Fruit fly (Drosophila melanogaster) whole organism, embryonic: ENCODE data around the gene CG4364.
A peak's percentile ranks its signal among the peaks of the same experiment; 100 is the strongest.

ENCODE experiments used
- C15 ChIP-seq: fragments of 200-800 bp; sonication (Bioruptor generic); IDR thresholded peaks from 3 replicates; pipeline ENCODE4 v1.3.6; 2022; ENCODE audit warnings: missing biosample characterization, missing genetic modification characterization
- CG10209 ChIP-seq: fragments of 200-800 bp; sonication (Bioruptor generic); optimal IDR thresholded peaks from 3 replicates; lab custom pipeline; 2017; ENCODE audit warnings: missing biosample characterization, mild to moderate bottlenecking, missing genetic modification characterization, missing genetic modification reagents
- CG10543 ChIP-seq: fragments of 200-800 bp; sonication (Bioruptor generic); optimal IDR thresholded peaks from 3 replicates; lab custom pipeline; 2017; ENCODE audit warnings: missing biosample characterization, mild to moderate bottlenecking, missing genetic modification characterization, moderate library complexity
- CG11456 ChIP-seq: fragments of 200-800 bp; sonication (Bioruptor generic); IDR thresholded peaks from 3 replicates; pipeline ENCODE4 v1.3.6; 2022; ENCODE audit warnings: missing biosample characterization, missing genetic modification characterization
- CG11695 ChIP-seq: fragments of 200-800 bp; sonication (Bioruptor generic); IDR thresholded peaks from 3 replicates; pipeline ENCODE4 v1.3.6; 2022; ENCODE audit warnings: missing biosample characterization, missing genetic modification characterization
- CG12299 ChIP-seq: fragments of 200-800 bp; sonication (Bioruptor generic); optimal IDR thresholded peaks from 2 replicates; lab custom pipeline; 2018; ENCODE audit warnings: missing biosample characterization, mild to moderate bottlenecking, missing genetic modification characterization
- CG13123 ChIP-seq: fragments of 200-800 bp; sonication (Bioruptor generic); optimal IDR thresholded peaks from 2 replicates; lab custom pipeline; 2016; ENCODE audit warnings: missing biosample characterization, missing genetic modification characterization
- CG14667 ChIP-seq: fragments of 200-800 bp; sonication (Bioruptor generic); IDR thresholded peaks from 2 replicates; pipeline ENCODE4 v1.3.6; 2022; ENCODE audit warnings: missing biosample characterization, missing genetic modification characterization
- CG1603 ChIP-seq: fragments of 200-800 bp; sonication (Bioruptor generic); optimal IDR thresholded peaks from 2 replicates; lab custom pipeline; 2019; ENCODE audit warnings: missing biosample characterization, mild to moderate bottlenecking, missing genetic modification characterization, moderate library complexity
- CG16863 ChIP-seq: fragments of 200-800 bp; sonication (Bioruptor generic); optimal IDR thresholded peaks from 3 replicates; lab custom pipeline; 2016; ENCODE audit warnings: missing biosample characterization, missing genetic modification characterization
- CG17829 ChIP-seq: fragments of 200-800 bp; optimal IDR thresholded peaks from 2 replicates; lab custom pipeline; 2019; ENCODE audit warnings: missing biosample characterization, mild to moderate bottlenecking, missing genetic modification characterization, moderate library complexity
- CG32532 ChIP-seq: fragments of 200-800 bp; sonication (Bioruptor generic); IDR thresholded peaks from 2 replicates; pipeline ENCODE4 v1.3.6; 2022; ENCODE audit warnings: missing biosample characterization, missing genetic modification characterization
- CG34422 ChIP-seq: fragments of 200-800 bp; sonication (Bioruptor generic); IDR thresholded peaks from 3 replicates; pipeline ENCODE4 v1.3.6; 2022; ENCODE audit warnings: missing biosample characterization, missing genetic modification characterization
- CG6272 ChIP-seq: fragments of 200-800 bp; sonication (Bioruptor generic); IDR thresholded peaks from 2 replicates; pipeline ENCODE4 v1.3.6; 2022; ENCODE audit warnings: missing biosample characterization, missing genetic modification characterization
- CG8765 ChIP-seq: fragments of 200-800 bp; sonication (Bioruptor generic); IDR thresholded peaks from 2 replicates; pipeline ENCODE4 v1.3.6; 2022; ENCODE audit warnings: missing biosample characterization, missing genetic modification characterization
- CG9797 ChIP-seq: fragments of 200-800 bp; sonication (Bioruptor generic); optimal IDR thresholded peaks from 3 replicates; lab custom pipeline; 2018; ENCODE audit warnings: missing biosample characterization, mild to moderate bottlenecking, missing genetic modification characterization
- D ChIP-seq, 2 experiments: fragments of 200-800 bp in 1 of 2; fragments of >200 bp in 1 of 2; sonication (Bioruptor generic) in 1 of 2; optimal IDR thresholded peaks; 2 replicates in 1 of 2; 3 replicates in 1 of 2; lab custom pipeline; 2017; ENCODE audit warnings: mild to moderate bottlenecking in 1 of 2, missing biosample characterization in 1 of 2, missing genetic modification characterization in 1 of 2, missing genetic modification reagents in 1 of 2
- D19A ChIP-seq: fragments of 200-800 bp; optimal IDR thresholded peaks from 3 replicates; lab custom pipeline; 2019; ENCODE audit warnings: missing biosample characterization, mild to moderate bottlenecking, missing genetic modification characterization, moderate library complexity
- Dek ChIP-seq: fragments of 200-800 bp; sonication (Bioruptor generic); optimal IDR thresholded peaks from 3 replicates; lab custom pipeline; 2019; ENCODE audit warnings: missing biosample characterization, mild to moderate bottlenecking, missing genetic modification characterization, moderate library complexity
- Dfd ChIP-seq, 2 experiments: fragments of >200 bp; optimal IDR thresholded peaks; 2 replicates each; lab custom pipeline; 2017; ENCODE audit warnings: missing biosample characterization in 2 of 2, missing genetic modification characterization in 2 of 2
- Fer2 ChIP-seq: fragments of 200-800 bp; sonication (Bioruptor generic); optimal IDR thresholded peaks from 2 replicates; lab custom pipeline; 2018; ENCODE audit warnings: missing biosample characterization, mild to moderate bottlenecking, missing genetic modification characterization, moderate library complexity
- HLH3B ChIP-seq: fragments of 200-800 bp; sonication (Bioruptor generic); IDR thresholded peaks from 2 replicates; pipeline ENCODE4 v1.3.6; 2022; ENCODE audit warnings: missing biosample characterization, missing genetic modification characterization
- HLH4C ChIP-seq: fragments of 200-800 bp; sonication (Bioruptor generic); IDR thresholded peaks from 3 replicates; pipeline ENCODE4 v1.3.6; 2022; ENCODE audit warnings: missing biosample characterization, missing genetic modification characterization; ENCODE audit not compliant: partially characterized antibody
- Hr39 ChIP-seq: fragments of >200 bp; optimal IDR thresholded peaks from 2 replicates; lab custom pipeline; 2017
- Kr ChIP-seq: fragments of 200-800 bp; sonication (Bioruptor generic); optimal IDR thresholded peaks from 2 replicates; lab custom pipeline; 2017; ENCODE audit warnings: missing biosample characterization, mild to moderate bottlenecking, missing genetic modification characterization
- Max ChIP-seq: fragments of 200-800 bp; sonication (Bioruptor generic); optimal IDR thresholded peaks from 2 replicates; lab custom pipeline; 2016; ENCODE audit warnings: missing biosample characterization, mild to moderate bottlenecking, missing genetic modification characterization
- Sox100B ChIP-seq: fragments of 200-800 bp; sonication (Bioruptor generic); optimal IDR thresholded peaks from 3 replicates; lab custom pipeline; 2018; ENCODE audit warnings: missing biosample characterization, mild to moderate bottlenecking, missing genetic modification characterization
- Taf1 ChIP-seq: fragments of 200-800 bp; sonication (Bioruptor generic); IDR thresholded peaks from 2 replicates; pipeline ENCODE4 v1.3.6; 2022; ENCODE audit warnings: missing biosample characterization, missing genetic modification characterization
- bowl ChIP-seq: fragments of 200-800 bp; sonication (Bioruptor generic); IDR thresholded peaks from 2 replicates; pipeline ENCODE4 v1.3.6; 2022; ENCODE audit warnings: missing biosample characterization, missing genetic modification characterization
- br ChIP-seq: fragments of >200 bp; optimal IDR thresholded peaks from 2 replicates; lab custom pipeline; 2017
- emc ChIP-seq: fragments of 200-800 bp; sonication (Bioruptor generic); optimal IDR thresholded peaks from 2 replicates; lab custom pipeline; 2016; ENCODE audit warnings: missing biosample characterization, missing genetic modification characterization
- exex ChIP-seq: fragments of 200-800 bp; sonication (Bioruptor generic); optimal IDR thresholded peaks from 4 replicates; lab custom pipeline; 2018; ENCODE audit warnings: missing biosample characterization, mild to moderate bottlenecking, missing genetic modification characterization, moderate library complexity
- ham ChIP-seq: fragments of 200-800 bp; sonication (Bioruptor generic); IDR thresholded peaks from 2 replicates; pipeline ENCODE4 v1.3.6; 2022; ENCODE audit warnings: missing biosample characterization, missing genetic modification characterization
- hkb ChIP-seq, 2 experiments: fragments of 200-800 bp in 1 of 2; fragments of >200 bp in 1 of 2; sonication (Bioruptor generic) in 1 of 2; IDR thresholded peaks in 1 of 2; optimal IDR thresholded peaks in 1 of 2; 2 replicates each; pipeline versions ENCODE4 v1.3.6 to Lab custom; 2017 to 2022; ENCODE audit warnings: missing biosample characterization in 1 of 2, missing genetic modification characterization in 1 of 2
- jumu ChIP-seq: fragments of 200-800 bp; sonication (Bioruptor generic); optimal IDR thresholded peaks from 3 replicates; lab custom pipeline; 2016; ENCODE audit warnings: missing biosample characterization, missing genetic modification characterization
- ken ChIP-seq: fragments of 200-800 bp; sonication (Bioruptor generic); IDR thresholded peaks from 3 replicates; pipeline ENCODE4 v1.3.6; 2022; ENCODE audit warnings: missing biosample characterization, missing genetic modification characterization
- lilli ChIP-seq: fragments of 200-800 bp; sonication (Bioruptor generic); optimal IDR thresholded peaks from 3 replicates; lab custom pipeline; 2016; ENCODE audit warnings: missing biosample characterization, missing genetic modification characterization
- lola ChIP-seq, 3 experiments: fragments of >200 bp in 2 of 3; fragments of 200-800 bp in 1 of 3; sonication (Bioruptor generic) in 1 of 3; optimal IDR thresholded peaks; 2 replicates each; lab custom pipeline; 2017 to 2019; ENCODE audit warnings: missing biosample characterization in 3 of 3, missing genetic modification characterization in 3 of 3, mild to moderate bottlenecking in 1 of 3, moderate library complexity in 1 of 3
- nerfin-2 ChIP-seq: fragments of 200-800 bp; sonication (Bioruptor generic); IDR thresholded peaks from 2 replicates; pipeline ENCODE4 v1.3.6; 2022; ENCODE audit warnings: missing biosample characterization, missing genetic modification characterization; ENCODE audit not compliant: partially characterized antibody
- p53 ChIP-seq: fragments of 200-800 bp; sonication (Bioruptor generic); optimal IDR thresholded peaks from 2 replicates; lab custom pipeline; 2016; ENCODE audit warnings: missing biosample characterization, missing genetic modification characterization
- pb ChIP-seq: fragments of 200-800 bp; sonication (Bioruptor generic); optimal IDR thresholded peaks from 3 replicates; lab custom pipeline; 2016; ENCODE audit warnings: missing biosample characterization, missing genetic modification characterization
- pnt ChIP-seq: fragments of 200-800 bp; sonication (Bioruptor generic); optimal IDR thresholded peaks from 3 replicates; lab custom pipeline; 2016; ENCODE audit warnings: missing biosample characterization, missing genetic modification characterization
- pum ChIP-seq: fragments of 200-800 bp; sonication (Bioruptor generic); optimal IDR thresholded peaks from 2 replicates; lab custom pipeline; 2016; ENCODE audit warnings: missing biosample characterization, missing genetic modification characterization
- pzg ChIP-seq: fragments of 200-800 bp; sonication (Bioruptor generic); optimal IDR thresholded peaks from 3 replicates; lab custom pipeline; 2018; ENCODE audit warnings: missing biosample characterization, mild to moderate bottlenecking, missing genetic modification characterization, moderate library complexity
- ro ChIP-seq: fragments of 200-800 bp; sonication (Bioruptor generic); IDR thresholded peaks from 2 replicates; pipeline ENCODE4 v1.3.6; 2022; ENCODE audit warnings: missing biosample characterization, missing genetic modification characterization
- sisA ChIP-seq: fragments of 200-800 bp; sonication (Bioruptor generic); IDR thresholded peaks from 2 replicates; pipeline ENCODE4 v1.3.6; 2022; ENCODE audit warnings: missing biosample characterization, missing genetic modification characterization
- slbo ChIP-seq: fragments of 200-800 bp; sonication (Bioruptor generic); IDR thresholded peaks from 2 replicates; pipeline ENCODE4 v1.3.6; 2022; ENCODE audit warnings: missing biosample characterization, missing genetic modification characterization
- tll ChIP-seq, 2 experiments: fragments of 200-800 bp in 1 of 2; fragments of >200 bp in 1 of 2; sonication (Bioruptor generic) in 1 of 2; optimal IDR thresholded peaks; 2 replicates each; lab custom pipeline; 2017 to 2019; ENCODE audit warnings: missing biosample characterization in 2 of 2, missing genetic modification characterization in 2 of 2, mild to moderate bottlenecking in 1 of 2, moderate library complexity in 1 of 2
- tna ChIP-seq: fragments of 200-800 bp; sonication (Bioruptor generic); IDR thresholded peaks from 2 replicates; pipeline ENCODE4 v1.3.6; 2022; ENCODE audit warnings: missing biosample characterization, missing genetic modification characterization; ENCODE audit not compliant: partially characterized antibody
- ttk ChIP-seq: fragments of 200-800 bp; sonication (Bioruptor generic); IDR thresholded peaks from 2 replicates; pipeline ENCODE4 v2.1.2; 2022; ENCODE audit warnings: missing biosample characterization, missing genetic modification characterization

The CG4364 gene

dm6 chr2L:9700454-9700853, 10.6 kb downstream of the CG4364 start, which contains the start of gene pelo:
TSS of gene pelo (plus strand) at chr2L:9700810.
- TF ChIP-seq sisA (GFP tag; lab: Robert Waterston, UW) = peak; percentile 52; the same call in 1 of the 2 replicates
- no peak for TF ChIP-seq hkb (optimal IDR thresholded peaks at IDR 0.05; lab: Kevin White, UChicago)
- TF ChIP-seq hkb (GFP tag; IDR thresholded peaks at IDR 0.05; lab: Robert Waterston, UW) = peak; percentile 34; the same call in 1 of the 2 replicates
- TF ChIP-seq p53 (GFP tag; lab: Kevin White, UChicago) = no peak
- TF ChIP-seq pb = no peak
- peak; percentile 54 for TF ChIP-seq Fer2
- TF ChIP-seq exex (tag; lab: Kevin White, UChicago) = peak; percentile 20
- no peak for TF ChIP-seq CG16863 (GFP tag; lab: Kevin White, UChicago)
- peak; percentile 37; the same call in 1 of the 3 replicates for TF ChIP-seq CG11456
- peak; percentile 45; the same call in 1 of the 2 replicates for TF ChIP-seq CG8765 (GFP tag; lab: Robert Waterston, UW)
- TF ChIP-seq CG12299 (tag; lab: Kevin White, UChicago) = peak; percentile 52
- TF ChIP-seq Taf1 (GFP tag; lab: Robert Waterston, UW) = no peak
- TF ChIP-seq slbo (GFP tag; lab: Robert Waterston, UW) = peak; percentile 79
- no peak for TF ChIP-seq emc (GFP tag; lab: Kevin White, UChicago)
- TF ChIP-seq D19A = peak; percentile 44
- TF ChIP-seq CG11695 (GFP tag; lab: Robert Waterston, UW) = peak; percentile 62; the same call in 2 of the 3 replicates
- no peak for TF ChIP-seq CG1603
- TF ChIP-seq ken = peak; percentile 68; the same call in 1 of the 3 replicates
- TF ChIP-seq pum (GFP tag; lab: Kevin White, UChicago) = peak; percentile 3
- peak; percentile 59 for TF ChIP-seq lilli (GFP tag; lab: Kevin White, UChicago)
- peak; percentile 71 for TF ChIP-seq CG17829 (tag; lab: Kevin White, UChicago)
- TF ChIP-seq tll (GFP tag; optimal IDR thresholded peaks at IDR 0.05; lab: Kevin White, UChicago) = no peak
- no peak for TF ChIP-seq ro (GFP tag; lab: Robert Waterston, UW)
- TF ChIP-seq CG13123 (GFP tag; lab: Kevin White, UChicago) = peak; percentile 59
- TF ChIP-seq pzg (GFP tag; lab: Kevin White, UChicago) = peak; percentile 51
- no peak for TF ChIP-seq C15 (GFP tag; lab: Robert Waterston, UW)
- TF ChIP-seq Max (GFP tag; lab: Kevin White, UChicago) = peak; percentile 88
- peak; percentile 78 for TF ChIP-seq CG10543 (GFP tag; lab: Kevin White, UChicago)
- peak; percentile 66 for TF ChIP-seq CG6272 (GFP tag; lab: Robert Waterston, UW)
- TF ChIP-seq CG9797 = peak; percentile 75
- peak; percentile 60 for TF ChIP-seq Sox100B (GFP tag; lab: Kevin White, UChicago)
- TF ChIP-seq Hr39 = no peak
- peak; percentile 72 for TF ChIP-seq Dek (tag; lab: Kevin White, UChicago)
- TF ChIP-seq jumu (GFP tag; lab: Kevin White, UChicago) = no peak
- TF ChIP-seq CG10209 (GFP tag; lab: Kevin White, UChicago) = peak; percentile 63
- no peak for TF ChIP-seq tna (GFP tag; lab: Robert Waterston, UW)
- TF ChIP-seq bowl = no peak
- TF ChIP-seq Dfd (GFP tag; optimal IDR thresholded peaks at IDR 0.05; lab: Kevin White, UChicago) = no peak
- peak; percentile 54; the same call in 1 of the 2 replicates for TF ChIP-seq HLH3B (GFP tag; lab: Robert Waterston, UW)
- TF ChIP-seq ham = no peak
- TF ChIP-seq HLH4C (GFP tag; lab: Robert Waterston, UW) = no peak
- peak in 1 of 3 experiments; percentile 51 for TF ChIP-seq lola (GFP tag; optimal IDR thresholded peaks at IDR 0.05; lab: Kevin White, UChicago)
- TF ChIP-seq D (optimal IDR thresholded peaks at IDR 0.05; lab: Kevin White, UChicago) = no peak
- peak; percentile 23 for TF ChIP-seq D (GFP tag; optimal IDR thresholded peaks at IDR 0.05; lab: Kevin White, UChicago)
- TF ChIP-seq br = no peak
- TF ChIP-seq Kr (GFP tag; lab: Kevin White, UChicago) = peak; percentile 90
- no peak for TF ChIP-seq pnt
- TF ChIP-seq CG14667 = no peak
- peak; percentile 76 for TF ChIP-seq CG32532
- peak; percentile 75; the same call in 1 of the 3 replicates for TF ChIP-seq CG34422
- TF ChIP-seq nerfin-2 (GFP tag; lab: Robert Waterston, UW) = no peak
- TF ChIP-seq ttk (GFP tag; lab: Robert Waterston, UW) = peak; percentile 54; the same call in 1 of the 2 replicates
